Worm (Caenorhabditis elegans): ENCODE data around the gene smc-4.

DNA sequence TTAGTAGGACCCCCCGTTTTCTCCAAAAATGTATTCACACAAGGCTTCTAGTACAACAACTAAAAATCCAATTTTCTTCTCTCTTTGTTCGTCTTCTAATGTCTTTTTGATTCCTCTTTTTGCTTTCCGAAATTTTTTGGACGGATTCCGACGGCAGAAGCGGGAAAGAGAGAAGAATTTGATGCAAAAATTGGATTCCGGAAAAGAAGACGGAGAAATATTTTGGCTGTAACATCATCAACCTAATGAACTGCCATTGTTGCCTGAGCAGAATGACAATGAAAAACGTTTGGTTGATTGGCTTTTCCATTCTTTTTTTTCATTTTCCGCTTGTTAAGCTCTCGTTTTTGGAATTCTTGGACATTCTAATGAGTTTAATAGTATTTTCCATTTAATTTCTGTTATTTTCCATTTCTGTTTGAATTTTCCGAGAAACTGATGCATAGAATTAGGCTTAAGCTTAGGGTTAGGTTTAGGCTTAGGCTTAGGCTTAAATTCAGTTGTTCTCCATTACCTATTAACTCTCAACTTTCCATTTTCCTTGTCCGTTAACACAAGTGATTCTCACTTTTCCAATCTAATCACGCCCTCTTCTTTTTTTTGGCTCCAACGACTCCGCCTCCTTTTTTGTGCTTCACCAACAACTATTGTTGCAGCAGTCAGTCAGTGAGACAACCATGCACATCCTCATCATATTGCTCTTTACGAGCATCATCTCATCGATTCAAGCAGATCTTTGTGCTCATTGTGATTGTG lies 35.3 kb downstream of the smc-4 start, which contains the start of gene lron-5:
- TF ChIP-seq him-1 (tag; optimal IDR thresholded peaks at IDR 0.05) = no peak
- TF ChIP-seq W03F9.2 (tag; optimal IDR thresholded peaks at IDR 0.05) = no peak
